Fruit fly (Drosophila melanogaster): Measurements from ENCODE around the gene CG31624.

The CG31624 gene

dm6 chr2L:21172922-21173321 is 27.3 kb downstream of the CG31624 start, which contains the start of gene CG31627:
TSS of gene CG31627 (plus strand) at chr2L:21173222.
- no peak for TF ChIP-seq CG32772 (GFP tag; IDR thresholded peaks at IDR 0.05)
- no peak for TF ChIP-seq gro (GFP tag; optimal IDR thresholded peaks at IDR 0.05)
- TF ChIP-seq gfzf (GFP tag; optimal IDR thresholded peaks at IDR 0.05) = no peak
- TF ChIP-seq rib (GFP tag; IDR thresholded peaks at IDR 0.05) = no peak
- no peak for TF ChIP-seq pb (GFP tag; optimal IDR thresholded peaks at IDR 0.05)

dm6 chr2L:21169863-21170262 is 30.3 kb downstream of the CG31624 start:
- TF ChIP-seq MESR4 (GFP tag; optimal IDR thresholded peaks at IDR 0.05) (no peak), exex (tag; optimal IDR thresholded peaks at IDR 0.05) (peak; percentile 83)

- TF ChIP-seq CG11093 (GFP tag; IDR thresholded peaks at IDR 0.05) = no peak
- TF ChIP-seq CG2712 (tag; optimal IDR thresholded peaks at IDR 0.05) = no peak
- TF ChIP-seq CG16813 (GFP tag; IDR thresholded peaks at IDR 0.05; ENCODE audit: partially characterized antibody) = no peak
- TF ChIP-seq grau (tag; optimal IDR thresholded peaks at IDR 0.05) = peak; percentile 76
- peak; percentile 26; the same call in 1 of the 3 replicates for TF ChIP-seq CG34422 (GFP tag; IDR thresholded peaks at IDR 0.05)
- TF ChIP-seq CG17361 (GFP tag; IDR thresholded peaks at IDR 0.05) = no peak
- TF ChIP-seq Max (GFP tag; optimal IDR thresholded peaks at IDR 0.05) = no peak
- TF ChIP-seq CG31365 (tag; optimal IDR thresholded peaks at IDR 0.05) = no peak
- TF ChIP-seq insv (GFP tag; optimal IDR thresholded peaks at IDR 0.05) = peak in 1 of 2 experiments; percentile 7
- no peak for TF ChIP-seq CG13123 (GFP tag; optimal IDR thresholded peaks at IDR 0.05)
- peak; percentile 66 for TF ChIP-seq sug (tag; optimal IDR thresholded peaks at IDR 0.05)
- TF ChIP-seq Gsc (GFP tag; IDR thresholded peaks at IDR 0.05) = no peak
- no peak for TF ChIP-seq fd3F (GFP tag; optimal IDR thresholded peaks at IDR 0.05)
- TF ChIP-seq Pdp1 (GFP tag; optimal IDR thresholded peaks at IDR 0.05) = peak in 1 of 2 experiments; percentile 58
- no peak for TF ChIP-seq kni (GFP tag; optimal IDR thresholded peaks at IDR 0.05)
- TF ChIP-seq Elba2 (GFP tag; optimal IDR thresholded peaks at IDR 0.05) = peak; percentile 8
- TF ChIP-seq YL-1 (GFP tag; optimal IDR thresholded peaks at IDR 0.05) = peak; percentile 29
- TF ChIP-seq Xrp1 (GFP tag; IDR thresholded peaks at IDR 0.05) = peak; percentile 12; the same call in 1 of the 2 replicates
- no peak for TF ChIP-seq CG18619 (GFP tag; optimal IDR thresholded peaks at IDR 0.05)
- TF ChIP-seq Blimp-1 (GFP tag; optimal IDR thresholded peaks at IDR 0.05) = no peak
- peak; percentile 39 for TF ChIP-seq Med (GFP tag)
- TF ChIP-seq mirr (GFP tag; optimal IDR thresholded peaks at IDR 0.05) = peak; percentile 24
- TF ChIP-seq zfh1 (GFP tag; IDR thresholded peaks at IDR 0.05) = 0 out of 3 replicates have a peak, but pooled peaks have one; percentile 27
- 0 out of 2 replicates have a peak, but pooled peaks have one; percentile 6 for TF ChIP-seq CG17328 (GFP tag; IDR thresholded peaks at IDR 0.05)
- TF ChIP-seq CG14014 (GFP tag; IDR thresholded peaks at IDR 0.05) = no peak
- no peak for TF ChIP-seq CG17829 (tag; optimal IDR thresholded peaks at IDR 0.05)
These were observed 31.0 kb downstream of the CG31624 start for dm6 chr2L:21169160-21169624.

- TF ChIP-seq tin (GFP tag; optimal IDR thresholded peaks at IDR 0.05) (peak; percentile 80), CG7928 (GFP tag; optimal IDR thresholded peaks at IDR 0.05) (peak; percentile 57), CG10321 (GFP tag; IDR thresholded peaks at IDR 0.05) (peak; percentile 47; the same call in 1 of the 2 replicates), cas (GFP tag; IDR thresholded peaks at IDR 0.05) (0 out of 2 replicates have a peak, but pooled peaks have one; percentile 6), CG10543 (GFP tag; optimal IDR thresholded peaks at IDR 0.05) (peak; percentile 92), CTCF (GFP tag; optimal IDR thresholded peaks at IDR 0.05) (peak; percentile 21), esg (GFP tag; conservative IDR thresholded peaks at IDR 0.05) (peak; percentile 30), CG4730 (GFP tag; IDR thresholded peaks at IDR 0.05) (peak; percentile 35; the same call in 1 of the 2 replicates), tio (GFP tag; optimal IDR thresholded peaks at IDR 0.05) (no peak), D (optimal IDR thresholded peaks at IDR 0.05) (no peak), D (GFP tag; optimal IDR thresholded peaks at IDR 0.05) (peak; percentile 53), slou (GFP tag; optimal IDR thresholded peaks at IDR 0.05) (peak; percentile 70), Bdp1 (GFP tag; optimal IDR thresholded peaks at IDR 0.05) (peak; percentile 86), Hand (GFP tag; optimal IDR thresholded peaks at IDR 0.05) (no peak), exex (tag; optimal IDR thresholded peaks at IDR 0.05) (peak; percentile 54)
These were observed 31.6 kb downstream of the CG31624 start, which contains the start of the genes mAcon1, CG43345 and CG43346 for dm6 chr2L:21168295-21169159. TSS of gene mAcon1 (plus strand) at chr2L:21168570. TSS of gene CG43345 (minus strand) at chr2L:21168581. TSS of gene CG43346 (minus strand) at chr2L:21168581.
